Fruit fly (Drosophila melanogaster): ENCODE data around the gene CycB3.

- TF ChIP-seq fd96Ca (GFP tag; IDR thresholded peaks at IDR 0.05) (no peak), CG4496 (GFP tag; IDR thresholded peaks at IDR 0.05) (no peak), Ets98B (GFP tag; IDR thresholded peaks at IDR 0.05) (no peak)
Observed at dm6 chr3R:24914864-24915263, 44.2 kb upstream of the CycB3 start.
